Fruit fly (Drosophila melanogaster) whole organism, prepupa: ENCODE data around the gene CG46523.

Experiments
- CG6808 ChIP-seq: fragments of 200-800 bp; sonication (Bioruptor generic); optimal IDR thresholded peaks from 3 replicates; lab custom pipeline; 2017; ENCODE audit warnings: missing biosample characterization, missing genetic modification characterization, mild to moderate bottlenecking, moderate library complexity, missing genetic modification reagents
- Eip78C ChIP-seq: fragments of 200-800 bp; sonication (Bioruptor generic); peaks from one replicate; lab custom pipeline; 2016; ENCODE audit warnings: missing biosample characterization, missing genetic modification characterization
- Eip93F ChIP-seq: fragments of 200-800 bp; sonication (Bioruptor generic); optimal IDR thresholded peaks from 2 replicates; lab custom pipeline; 2016; ENCODE audit warnings: missing biosample characterization, mild to moderate bottlenecking, missing genetic modification characterization
- Gug ChIP-seq: fragments of 200-800 bp; sonication (Bioruptor generic); IDR thresholded peaks from 2 replicates; pipeline ENCODE4 v1.3.6; 2022; ENCODE audit warnings: missing biosample characterization, missing genetic modification characterization
- Met ChIP-seq: fragments of 200-800 bp; sonication (Bioruptor generic); optimal IDR thresholded peaks from 3 replicates; lab custom pipeline; 2016; ENCODE audit warnings: missing biosample characterization, missing genetic modification characterization
- Sox14 ChIP-seq: fragments of 200-800 bp; sonication (Bioruptor generic); optimal IDR thresholded peaks from 3 replicates; lab custom pipeline; 2016; ENCODE audit warnings: missing biosample characterization, missing genetic modification characterization
- acj6 ChIP-seq: fragments of 200-800 bp; sonication (Bioruptor generic); optimal IDR thresholded peaks from 3 replicates; lab custom pipeline; 2016; ENCODE audit warnings: missing biosample characterization, missing genetic modification characterization
- cyc ChIP-seq: fragments of 200-800 bp; sonication (Bioruptor generic); optimal IDR thresholded peaks from 3 replicates; lab custom pipeline; 2016; ENCODE audit warnings: missing biosample characterization, missing genetic modification characterization

DNA sequence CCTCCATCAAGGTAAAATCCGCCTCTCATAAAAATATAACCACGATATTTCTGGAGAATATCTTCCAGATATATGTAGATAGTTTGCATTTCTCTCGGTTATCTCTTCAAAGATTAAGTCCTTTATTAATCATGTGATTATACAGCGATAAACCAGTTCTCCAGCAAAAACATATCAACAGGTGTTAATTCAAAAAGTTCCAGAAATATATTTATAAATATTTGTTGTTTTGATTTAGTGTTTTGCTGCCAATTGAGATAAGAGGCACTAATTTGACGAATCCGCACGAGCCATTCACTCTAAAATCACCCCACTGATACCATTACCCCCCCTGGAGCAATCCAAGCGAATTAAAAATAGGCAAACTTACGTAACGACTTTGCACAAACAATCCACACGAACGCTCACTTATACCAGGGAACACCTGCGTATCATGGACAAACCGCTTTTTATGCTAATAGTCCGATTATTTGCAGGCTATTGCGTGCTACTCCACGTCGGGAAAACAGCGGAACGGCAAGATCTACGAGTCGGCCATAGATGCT lies 25.8 kb upstream of the CG46523 start:
- TF ChIP-seq Gug (no peak), Sox14 (GFP tag; lab: Kevin White, UChicago) (no peak), acj6 (no peak), cyc (no peak), CG6808 (GFP tag; lab: Kevin White, UChicago) (no peak), Met (no peak), Eip78C (no peak), Eip93F (GFP tag; lab: Kevin White, UChicago) (no peak)
